Worm (Caenorhabditis elegans) whole organism, L2 larva: ENCODE data around the gene F36G3.1.

Source experiments
- R02D3.7 ChIP-seq: fragments of 150-350 bp; optimal IDR thresholded peaks from 2 replicates; lab custom pipeline; 2014; ENCODE audit warnings: missing biosample characterization, missing genetic modification characterization
- aly-2 ChIP-seq: fragments of 150-350 bp; optimal IDR thresholded peaks from 2 replicates; lab custom pipeline; 2014; ENCODE audit warnings: missing biosample characterization, missing genetic modification characterization
- ama-1 ChIP-seq: fragments of 150-350 bp; optimal IDR thresholded peaks from 2 replicates; lab custom pipeline; 2018; ENCODE audit warnings: inconsistent platforms
- nhr-12 ChIP-seq: fragments of 150-350 bp; optimal IDR thresholded peaks from 2 replicates; lab custom pipeline; 2014; ENCODE audit warnings: missing biosample characterization, missing genetic modification characterization
- snpc-4 ChIP-seq: fragments of 150-350 bp; optimal IDR thresholded peaks from 2 replicates; lab custom pipeline; 2014; ENCODE audit warnings: missing biosample characterization, missing genetic modification characterization
- zag-1 ChIP-seq: fragments of 150-350 bp; optimal IDR thresholded peaks from 2 replicates; lab custom pipeline; 2014; ENCODE audit warnings: missing biosample characterization, missing genetic modification characterization

DNA sequence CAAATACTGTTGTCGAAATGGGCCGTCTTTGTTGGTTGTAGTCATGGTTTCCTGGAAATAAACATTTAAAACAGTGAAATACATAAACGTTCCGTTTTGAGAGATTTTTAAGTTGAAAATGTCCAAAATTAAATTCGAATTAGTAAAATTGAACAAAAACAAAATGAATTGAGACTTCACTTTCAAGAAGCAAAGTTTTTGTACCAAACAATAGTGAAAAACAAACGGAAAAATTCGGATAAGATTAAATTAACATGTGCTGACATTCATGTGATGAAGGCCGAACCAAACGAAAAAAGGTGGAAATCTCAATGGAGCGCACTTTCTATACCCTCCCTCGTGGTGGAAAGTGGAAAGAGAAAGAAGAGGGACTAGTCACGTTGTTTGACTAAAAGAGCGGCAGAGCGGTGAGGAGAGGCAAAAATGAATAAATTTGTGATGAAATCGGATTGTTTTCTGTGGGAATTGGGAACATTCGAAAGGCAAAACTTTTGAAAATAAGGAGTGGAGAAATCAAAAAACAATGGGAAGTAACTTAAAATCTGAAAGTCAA lies 49.1 kb upstream of the F36G3.1 start, which contains the start of gene ipla-2:
- TF ChIP-seq nhr-12 (no peak), aly-2 (no peak), ama-1 (lab: Kevin White, UChicago) (peak; percentile 4), R02D3.7 (tag; lab: Kevin White, UChicago) (no peak), snpc-4 (tag; lab: Kevin White, UChicago) (peak; percentile 8), zag-1 (peak; percentile 38)
